Worm (Caenorhabditis elegans) whole organism, young adult: ENCODE data around the gene C32B5.18.

Experiments used
- F22D6.2 ChIP-seq: sonication (generic microtip); optimal IDR thresholded peaks from 2 replicates; lab custom pipeline; 2016; ENCODE audit warnings: mild to moderate bottlenecking, missing genetic modification characterization, missing compliant biosample characterization
- Y79H2A.3 ChIP-seq: fragments of 200-800 bp; sonication (Bioruptor generic); conservative IDR thresholded peaks from 2 replicates; pipeline ENCODE4 v1.3.6; 2022; ENCODE audit warnings: missing genetic modification reagents, missing genetic modification characterization, missing compliant biosample characterization
- attf-6 ChIP-seq: fragments of 200-800 bp; sonication (Bioruptor generic); IDR thresholded peaks from 2 replicates; pipeline ENCODE4 v1.3.6; 2022; ENCODE audit warnings: missing genetic modification reagents, missing genetic modification characterization, missing compliant biosample characterization
- fkh-3 ChIP-seq: sonication (generic microtip); optimal IDR thresholded peaks from 2 replicates; lab custom pipeline; 2016; ENCODE audit warnings: mild to moderate bottlenecking, missing genetic modification characterization, missing compliant biosample characterization
- hlh-26 ChIP-seq: fragments of 200-800 bp; sonication (Bioruptor generic); conservative IDR thresholded peaks from 2 replicates; pipeline ENCODE4 v1.3.6; 2022; ENCODE audit warnings: missing genetic modification reagents, missing genetic modification characterization, missing compliant biosample characterization
- hsf-1 ChIP-seq: fragments of 200-800 bp; sonication (Bioruptor generic); IDR thresholded peaks from 2 replicates; pipeline ENCODE4 v1.3.6; 2022; ENCODE audit warnings: missing genetic modification reagents, missing genetic modification characterization, missing compliant biosample characterization
- let-607 ChIP-seq, 2 experiments: fragments of 200-800 bp in 1 of 2; sonication (Bioruptor generic) in 1 of 2; sonication (generic microtip) in 1 of 2; optimal IDR thresholded peaks; 2 replicates each; lab custom pipeline; 2016 to 2018; ENCODE audit warnings: mild to moderate bottlenecking in 2 of 2, missing compliant biosample characterization in 2 of 2, missing genetic modification characterization in 2 of 2, moderate library complexity in 2 of 2, missing genotype in 1 of 2
- lin-54 ChIP-seq: fragments of 200-800 bp; sonication (Bioruptor generic); optimal IDR thresholded peaks from 2 replicates; lab custom pipeline; 2018; ENCODE audit warnings: mild to moderate bottlenecking, missing genetic modification characterization, missing compliant biosample characterization
- mxl-1 ChIP-seq: sonication (generic microtip); optimal IDR thresholded peaks from 2 replicates; lab custom pipeline; 2016; ENCODE audit warnings: missing genetic modification characterization, missing compliant biosample characterization
- nfya-1 ChIP-seq: sonication (generic microtip); optimal IDR thresholded peaks from 2 replicates; lab custom pipeline; 2017; ENCODE audit warnings: antibody characterized with exemption, missing compliant biosample characterization, missing genetic modification characterization, borderline replicate concordance; ENCODE audit not compliant: insufficient read depth
- nhr-27 ChIP-seq: fragments of 200-800 bp; sonication (Bioruptor generic); optimal IDR thresholded peaks from 2 replicates; lab custom pipeline; 2018; ENCODE audit warnings: mild to moderate bottlenecking, missing genetic modification characterization, moderate library complexity, missing compliant biosample characterization
- repo-1 ChIP-seq: sonication (generic microtip); optimal IDR thresholded peaks from 2 replicates; lab custom pipeline; 2017; ENCODE audit warnings: mild to moderate bottlenecking, missing genetic modification characterization, missing compliant biosample characterization
- unc-62 ChIP-seq: fragments of 150-350 bp; optimal IDR thresholded peaks from 2 replicates; lab custom pipeline; 2014; ENCODE audit warnings: missing biosample characterization, missing genetic modification reagents, missing genetic modification characterization
- zim-3 ChIP-seq: sonication (generic microtip); optimal IDR thresholded peaks from 2 replicates; lab custom pipeline; 2017; ENCODE audit warnings: mild to moderate bottlenecking, missing genetic modification characterization, moderate library complexity, missing compliant biosample characterization

DNA sequence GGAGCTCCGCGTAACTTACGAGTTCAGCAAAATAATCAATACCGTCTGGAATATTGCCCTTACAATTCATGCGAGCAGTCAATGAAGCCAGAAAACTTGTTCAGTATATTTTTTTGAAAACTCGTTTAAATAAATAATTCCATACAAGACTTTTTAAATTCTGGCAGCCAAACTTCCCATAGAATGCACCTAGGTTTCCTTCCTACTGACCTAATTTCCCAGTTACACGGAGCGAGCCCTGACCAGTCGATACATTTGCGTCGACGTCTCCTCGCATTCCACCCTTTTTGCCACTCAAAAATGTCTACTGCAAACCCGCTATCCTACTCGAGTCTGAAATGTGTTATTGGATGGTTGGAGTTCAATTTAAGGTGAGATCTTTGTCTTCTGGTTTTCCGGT is 43.0 kb upstream of the C32B5.18 start, which contains the start of gene fbxc-30:
- TF ChIP-seq attf-6 (GFP tag; lab: Robert Waterston, UW) = no peak
- no peak for TF ChIP-seq let-607 (tag; optimal IDR thresholded peaks at IDR 0.05; lab: Kevin White, UChicago)
- no peak for TF ChIP-seq hsf-1 (GFP tag; lab: Robert Waterston, UW)
- TF ChIP-seq hlh-26 (GFP tag; lab: Robert Waterston, UW) = no peak
- TF ChIP-seq unc-62 = no peak
- no peak for TF ChIP-seq repo-1 (tag; lab: Kevin White, UChicago)
- TF ChIP-seq lin-54 (GFP tag; lab: Kevin White, UChicago) = no peak
- TF ChIP-seq F22D6.2 = no peak
- TF ChIP-seq fkh-3 = no peak
- no peak for TF ChIP-seq nhr-27 (tag; lab: Kevin White, UChicago)
- TF ChIP-seq Y79H2A.3 (GFP tag; lab: Robert Waterston, UW) = no peak
- no peak for TF ChIP-seq zim-3 (tag; lab: Kevin White, UChicago)
- no peak for TF ChIP-seq nfya-1
- no peak for TF ChIP-seq mxl-1 (tag; lab: Kevin White, UChicago)
